Fruit fly (Drosophila melanogaster) whole organism, embryonic: ENCODE measurements around the gene CG8870.

ENCODE experiments used
- Asciz ChIP-seq: fragments of 200-800 bp; sonication (Bioruptor generic); optimal IDR thresholded peaks from 2 replicates; lab custom pipeline; 2017; ENCODE audit warnings: missing biosample characterization, mild to moderate bottlenecking, missing genetic modification characterization, missing genetic modification reagents
- Atf6 ChIP-seq: fragments of 200-800 bp; sonication (Bioruptor generic); IDR thresholded peaks from 2 replicates; pipeline ENCODE4 v1.3.6; 2022; ENCODE audit warnings: missing biosample characterization, missing genetic modification characterization
- CG10543 ChIP-seq: fragments of 200-800 bp; sonication (Bioruptor generic); optimal IDR thresholded peaks from 3 replicates; lab custom pipeline; 2017; ENCODE audit warnings: missing biosample characterization, mild to moderate bottlenecking, missing genetic modification characterization, moderate library complexity
- CG11695 ChIP-seq: fragments of 200-800 bp; sonication (Bioruptor generic); IDR thresholded peaks from 3 replicates; pipeline ENCODE4 v1.3.6; 2022; ENCODE audit warnings: missing biosample characterization, missing genetic modification characterization
- CG13296 ChIP-seq: fragments of 200-800 bp; sonication (Bioruptor generic); optimal IDR thresholded peaks from 3 replicates; lab custom pipeline; 2018; ENCODE audit warnings: missing biosample characterization, mild to moderate bottlenecking, missing genetic modification characterization
- CG13424 ChIP-seq: fragments of 200-800 bp; sonication (Bioruptor generic); optimal IDR thresholded peaks from 2 replicates; lab custom pipeline; 2019; ENCODE audit warnings: missing biosample characterization, mild to moderate bottlenecking, missing genetic modification characterization, moderate library complexity
- CG13775 ChIP-seq: fragments of 200-800 bp; sonication (Bioruptor generic); optimal IDR thresholded peaks from 3 replicates; lab custom pipeline; 2017; ENCODE audit warnings: missing biosample characterization, mild to moderate bottlenecking, missing genetic modification characterization
- CG13894 ChIP-seq: fragments of 200-800 bp; sonication (Bioruptor generic); optimal IDR thresholded peaks from 3 replicates; lab custom pipeline; 2018; ENCODE audit warnings: missing biosample characterization, mild to moderate bottlenecking, missing genetic modification characterization, moderate library complexity
- CG15073 ChIP-seq: fragments of 200-800 bp; sonication (Bioruptor generic); optimal IDR thresholded peaks from 2 replicates; lab custom pipeline; 2016; ENCODE audit warnings: missing biosample characterization, missing genetic modification characterization
- CG15696 ChIP-seq: fragments of 200-800 bp; sonication (Bioruptor generic); optimal IDR thresholded peaks from 2 replicates; lab custom pipeline; 2019; ENCODE audit warnings: missing biosample characterization, mild to moderate bottlenecking, missing genetic modification characterization, moderate library complexity
- CG17186 ChIP-seq: fragments of 200-800 bp; sonication (Bioruptor generic); optimal IDR thresholded peaks from 3 replicates; lab custom pipeline; 2017; ENCODE audit warnings: missing biosample characterization, missing genetic modification reagents, missing genetic modification characterization
- CG17802 ChIP-seq: fragments of 200-800 bp; sonication (Bioruptor generic); optimal IDR thresholded peaks from 2 replicates; lab custom pipeline; 2018; ENCODE audit warnings: missing biosample characterization, mild to moderate bottlenecking, missing genetic modification characterization, moderate library complexity
- CG1792 ChIP-seq: fragments of 200-800 bp; sonication (Bioruptor generic); optimal IDR thresholded peaks from 2 replicates; lab custom pipeline; 2016; ENCODE audit warnings: missing biosample characterization, missing genetic modification characterization
- CG2889 ChIP-seq: fragments of 200-800 bp; sonication (Bioruptor generic); IDR thresholded peaks from 3 replicates; pipeline ENCODE4 v1.3.6; 2022; ENCODE audit warnings: missing biosample characterization, missing genetic modification characterization
- CG30431 ChIP-seq: fragments of 200-800 bp; sonication (Bioruptor generic); optimal IDR thresholded peaks from 2 replicates; lab custom pipeline; 2017; ENCODE audit warnings: missing biosample characterization, missing genetic modification characterization
- CG32767 ChIP-seq: fragments of 200-800 bp; sonication (Bioruptor generic); IDR thresholded peaks from 2 replicates; pipeline ENCODE4 v1.3.6; 2022; ENCODE audit warnings: missing biosample characterization, missing genetic modification characterization
- CG32772 ChIP-seq: fragments of 200-800 bp; sonication (Bioruptor generic); IDR thresholded peaks from 2 replicates; pipeline ENCODE4 v1.3.6; 2022; ENCODE audit warnings: missing biosample characterization, missing genetic modification characterization
- CG3995 ChIP-seq: fragments of 200-800 bp; sonication (Bioruptor generic); optimal IDR thresholded peaks from 3 replicates; lab custom pipeline; 2016; ENCODE audit warnings: missing biosample characterization, missing genetic modification characterization
- CG4282 ChIP-seq: fragments of 200-800 bp; sonication (Bioruptor generic); optimal IDR thresholded peaks from 2 replicates; lab custom pipeline; 2016; ENCODE audit warnings: missing biosample characterization, missing genetic modification characterization
- CG6689 ChIP-seq: fragments of 200-800 bp; sonication (Bioruptor generic); IDR thresholded peaks from 2 replicates; pipeline ENCODE4 v1.3.6; 2022; ENCODE audit warnings: missing biosample characterization, missing genetic modification characterization
- D19B ChIP-seq: fragments of 200-800 bp; sonication (Bioruptor generic); optimal IDR thresholded peaks from 2 replicates; lab custom pipeline; 2017; ENCODE audit warnings: missing biosample characterization, mild to moderate bottlenecking, missing genetic modification characterization
- Dbx ChIP-seq: fragments of 200-800 bp; sonication (Bioruptor generic); IDR thresholded peaks from 3 replicates; pipeline ENCODE4 v1.3.6; 2022; ENCODE audit warnings: missing biosample characterization, missing genetic modification characterization
- H15 ChIP-seq: fragments of 200-800 bp; sonication (Bioruptor generic); IDR thresholded peaks from 3 replicates; pipeline ENCODE4 v1.3.6; 2022; ENCODE audit warnings: missing biosample characterization, missing genetic modification characterization
- HLH3B ChIP-seq: fragments of 200-800 bp; sonication (Bioruptor generic); IDR thresholded peaks from 2 replicates; pipeline ENCODE4 v1.3.6; 2022; ENCODE audit warnings: missing biosample characterization, missing genetic modification characterization
- HLH54F ChIP-seq: fragments of 200-800 bp; sonication (Bioruptor generic); optimal IDR thresholded peaks from 3 replicates; lab custom pipeline; 2016; ENCODE audit warnings: missing biosample characterization, missing genetic modification characterization
- Hr3 ChIP-seq: fragments of 200-800 bp; sonication (Bioruptor generic); optimal IDR thresholded peaks from 3 replicates; lab custom pipeline; 2016; ENCODE audit warnings: missing biosample characterization, missing genetic modification characterization
- Max ChIP-seq: fragments of 200-800 bp; sonication (Bioruptor generic); optimal IDR thresholded peaks from 2 replicates; lab custom pipeline; 2016; ENCODE audit warnings: missing biosample characterization, mild to moderate bottlenecking, missing genetic modification characterization
- Oaz ChIP-seq: fragments of 200-800 bp; sonication (Bioruptor generic); IDR thresholded peaks from 2 replicates; pipeline ENCODE4 v1.3.6; 2022; ENCODE audit warnings: missing biosample characterization, missing genetic modification characterization
- PHDP ChIP-seq: fragments of 200-800 bp; sonication (Bioruptor generic); optimal IDR thresholded peaks from 3 replicates; lab custom pipeline; 2018; ENCODE audit warnings: missing biosample characterization, mild to moderate bottlenecking, missing genetic modification characterization, moderate library complexity
- Side ChIP-seq: fragments of 200-800 bp; sonication (Bioruptor generic); optimal IDR thresholded peaks from 2 replicates; lab custom pipeline; 2016; ENCODE audit warnings: missing biosample characterization, missing genetic modification characterization
- Taf1 ChIP-seq: fragments of 200-800 bp; sonication (Bioruptor generic); IDR thresholded peaks from 2 replicates; pipeline ENCODE4 v1.3.6; 2022; ENCODE audit warnings: missing biosample characterization, missing genetic modification characterization
- Trl ChIP-seq, 3 experiments: fragments of >200 bp in 2 of 3; fragments of 200-800 bp in 1 of 3; sonication (Bioruptor generic) in 1 of 3; optimal IDR thresholded peaks; 2 replicates in 1 of 3; 3 replicates in 2 of 3; lab custom pipeline; 2016 to 2017; ENCODE audit warnings: missing biosample characterization in 1 of 3, missing genetic modification characterization in 1 of 3
- al ChIP-seq: fragments of 200-800 bp; sonication (Bioruptor generic); IDR thresholded peaks from 2 replicates; pipeline ENCODE4 v1.3.6; 2022; ENCODE audit warnings: missing biosample characterization, missing genetic modification characterization
- ash1 ChIP-seq: fragments of 200-800 bp; sonication (Bioruptor generic); optimal IDR thresholded peaks from 2 replicates; lab custom pipeline; 2018; ENCODE audit warnings: missing biosample characterization, mild to moderate bottlenecking, missing genetic modification characterization
- ato ChIP-seq: fragments of 200-800 bp; sonication (Bioruptor generic); IDR thresholded peaks from 2 replicates; pipeline ENCODE4 v1.3.6; 2022; ENCODE audit warnings: missing biosample characterization, missing genetic modification characterization; ENCODE audit not compliant: partially characterized antibody
- cg ChIP-seq: fragments of 200-800 bp; sonication (Bioruptor generic); optimal IDR thresholded peaks from 3 replicates; lab custom pipeline; 2019; ENCODE audit warnings: missing biosample characterization, mild to moderate bottlenecking, missing genetic modification characterization, moderate library complexity
- corto ChIP-seq: fragments of 200-800 bp; sonication (Bioruptor generic); optimal IDR thresholded peaks from 2 replicates; lab custom pipeline; 2016; ENCODE audit warnings: missing biosample characterization, mild to moderate bottlenecking, missing genetic modification characterization, moderate library complexity
- crol ChIP-seq: fragments of 200-800 bp; sonication (Bioruptor generic); IDR thresholded peaks from 2 replicates; pipeline ENCODE4 v1.3.6; 2022; ENCODE audit warnings: missing biosample characterization, missing genetic modification characterization
- cwo ChIP-seq: fragments of 200-800 bp; sonication (Bioruptor generic); optimal IDR thresholded peaks from 3 replicates; lab custom pipeline; 2017; ENCODE audit warnings: missing biosample characterization, missing genetic modification characterization, mild to moderate bottlenecking, moderate library complexity, missing genetic modification reagents
- fru ChIP-seq: fragments of >200 bp; optimal IDR thresholded peaks from 2 replicates; lab custom pipeline; 2017
- grn ChIP-seq: fragments of 200-800 bp; sonication (Bioruptor generic); optimal IDR thresholded peaks from 3 replicates; lab custom pipeline; 2017; ENCODE audit warnings: missing biosample characterization, missing genetic modification characterization
- h ChIP-seq: fragments of >200 bp; optimal IDR thresholded peaks from 2 replicates; lab custom pipeline; 2017
- jigr1 ChIP-seq: fragments of 200-800 bp; sonication (Bioruptor generic); IDR thresholded peaks from 3 replicates; pipeline ENCODE4 v1.3.6; 2022; ENCODE audit warnings: missing biosample characterization, missing genetic modification characterization
- lola ChIP-seq, 3 experiments: fragments of >200 bp in 2 of 3; fragments of 200-800 bp in 1 of 3; sonication (Bioruptor generic) in 1 of 3; optimal IDR thresholded peaks; 2 replicates each; lab custom pipeline; 2017 to 2019; ENCODE audit warnings: missing biosample characterization in 3 of 3, missing genetic modification characterization in 3 of 3, mild to moderate bottlenecking in 1 of 3, moderate library complexity in 1 of 3
- mld ChIP-seq: fragments of 200-800 bp; sonication (Bioruptor generic); IDR thresholded peaks from 3 replicates; pipeline ENCODE4 v1.3.6; 2022; ENCODE audit warnings: missing biosample characterization, missing genetic modification characterization; ENCODE audit not compliant: partially characterized antibody
- pb ChIP-seq: fragments of 200-800 bp; sonication (Bioruptor generic); optimal IDR thresholded peaks from 3 replicates; lab custom pipeline; 2016; ENCODE audit warnings: missing biosample characterization, missing genetic modification characterization
- psq ChIP-seq: fragments of 200-800 bp; sonication (Bioruptor generic); optimal IDR thresholded peaks from 2 replicates; lab custom pipeline; 2017; ENCODE audit warnings: missing biosample characterization, missing genetic modification characterization
- slou ChIP-seq: fragments of 200-800 bp; sonication (Bioruptor generic); optimal IDR thresholded peaks from 3 replicates; lab custom pipeline; 2016; ENCODE audit warnings: missing biosample characterization, missing genetic modification characterization
- tio ChIP-seq: fragments of 200-800 bp; sonication (Bioruptor generic); optimal IDR thresholded peaks from 2 replicates; lab custom pipeline; 2017; ENCODE audit warnings: missing biosample characterization, missing genetic modification characterization, inconsistent platforms

Gene CG8870

dm6 chr3R:13381744-13382435 is 2.2 kb downstream of the CG8870 start, which contains the start of the genes mRpS21 and Droj2 (continued):
- no peak for TF ChIP-seq Taf1 (GFP tag; lab: Robert Waterston, UW)
- TF ChIP-seq Hr3 (GFP tag; lab: Kevin White, UChicago): peak; percentile 41
- peak; percentile 49 for TF ChIP-seq HLH54F
- peak; percentile 59 for TF ChIP-seq CG13894
- peak; percentile 21; the same call in 1 of the 2 replicates for TF ChIP-seq HLH3B (GFP tag; lab: Robert Waterston, UW)
- TF ChIP-seq CG13296 (GFP tag; lab: Kevin White, UChicago): peak; percentile 37
- peak; percentile 78 for TF ChIP-seq CG13424 (tag; lab: Kevin White, UChicago)
- no peak for TF ChIP-seq fru
- peak; percentile 67 for TF ChIP-seq PHDP (tag; lab: Kevin White, UChicago)
- TF ChIP-seq crol: no peak

dm6 chr3R:13382656-13383142 is 3.1 kb downstream of the CG8870 start:
- no peak for TF ChIP-seq CG17802 (tag; lab: Kevin White, UChicago)
- peak; percentile 6 for TF ChIP-seq D19B (GFP tag; lab: Kevin White, UChicago)
- TF ChIP-seq ato: no peak
- TF ChIP-seq Asciz (GFP tag; lab: Kevin White, UChicago): no peak
- no peak for TF ChIP-seq CG17186
- TF ChIP-seq CG1792 (GFP tag; lab: Kevin White, UChicago): no peak
- no peak for TF ChIP-seq tio (GFP tag; lab: Kevin White, UChicago)
- peak; percentile 43 for TF ChIP-seq PHDP (tag; lab: Kevin White, UChicago)
- no peak for TF ChIP-seq CG2889 (GFP tag; lab: Robert Waterston, UW)
- peak; percentile 44; the same call in 1 of the 3 replicates for TF ChIP-seq CG11695
- peak; percentile 98 for TF ChIP-seq psq (GFP tag; lab: Kevin White, UChicago)
- peak; percentile 3 for TF ChIP-seq Max (GFP tag; lab: Kevin White, UChicago)
- TF ChIP-seq CG13775 (GFP tag; lab: Kevin White, UChicago): no peak
- no peak for TF ChIP-seq CG30431 (GFP tag; lab: Kevin White, UChicago)
- TF ChIP-seq pb (GFP tag; lab: Kevin White, UChicago): peak; percentile 11
- TF ChIP-seq jigr1 (GFP tag; lab: Robert Waterston, UW): no peak
- TF ChIP-seq al: no peak
- no peak for TF ChIP-seq grn (GFP tag; lab: Kevin White, UChicago)
- peak; percentile 95 for TF ChIP-seq cg (GFP tag; lab: Kevin White, UChicago)
- TF ChIP-seq CG3995 (GFP tag; lab: Kevin White, UChicago): no peak
- no peak for TF ChIP-seq H15
- TF ChIP-seq ash1: no peak
- TF ChIP-seq CG32772 (GFP tag; lab: Robert Waterston, UW): no peak
- TF ChIP-seq Dbx: 0 out of 3 replicates have a peak, but pooled peaks have one; percentile 23
- no peak for TF ChIP-seq corto (GFP tag; lab: Kevin White, UChicago)
- TF ChIP-seq CG10543: peak; percentile 24
- TF ChIP-seq lola (GFP tag; optimal IDR thresholded peaks at IDR 0.05; lab: Kevin White, UChicago): no peak
- no peak for TF ChIP-seq CG4282 (GFP tag; lab: Kevin White, UChicago)
- TF ChIP-seq CG15696: no peak
- TF ChIP-seq CG6689: no peak
- peak; percentile 43 to 62 for TF ChIP-seq Trl (optimal IDR thresholded peaks at IDR 0.05; lab: Kevin White, UChicago)
- TF ChIP-seq Trl (GFP tag; optimal IDR thresholded peaks at IDR 0.05; lab: Kevin White, UChicago): no peak
- TF ChIP-seq CG15073 (GFP tag; lab: Kevin White, UChicago): no peak
- no peak for TF ChIP-seq slou
- TF ChIP-seq Side (GFP tag; lab: Kevin White, UChicago): no peak
- TF ChIP-seq mld: no peak
- TF ChIP-seq Oaz: no peak
- peak; percentile 45; the same call in 1 of the 2 replicates for TF ChIP-seq CG32767 (GFP tag; lab: Robert Waterston, UW)
- no peak for TF ChIP-seq h
- TF ChIP-seq Atf6: no peak
- no peak for TF ChIP-seq cwo (GFP tag; lab: Kevin White, UChicago)
